Fruit fly (Drosophila melanogaster): ENCODE data around the gene Tti1.

- TF ChIP-seq usp (GFP tag; optimal IDR thresholded peaks at IDR 0.05) (no peak), pan (optimal IDR thresholded peaks at IDR 0.05) (no peak), CG8478 (optimal IDR thresholded peaks at IDR 0.05) (no peak)
These were observed 53.3 kb downstream of the Tti1 start for dm6 chr3R:9701148-9701703.
